Worm (Caenorhabditis elegans) whole organism, L4 larva: ENCODE results near the gene cosa-1.
"Not testable (repeated sequence)": the region's sequence is repeated elsewhere in the genome, so short reads cannot be mapped to it uniquely, and the experiment has no call there.

ENCODE experiments used
- F44E2.7 ChIP-seq: fragments of 200-800 bp; sonication (Bioruptor generic); IDR thresholded peaks from 2 replicates; pipeline ENCODE4 v2.1.2; 2022; ENCODE audit warnings: missing genetic modification characterization, missing compliant biosample characterization
- T26A8.4 ChIP-seq: fragments of 200-800 bp; sonication (Bioruptor generic); IDR thresholded peaks from 2 replicates; pipeline ENCODE4 v1.3.6; 2022; ENCODE audit warnings: missing genetic modification characterization, missing compliant biosample characterization
- Y105C5A.15 ChIP-seq: fragments of 200-800 bp; sonication (Bioruptor generic); IDR thresholded peaks from 2 replicates; pipeline ENCODE4 v1.3.6; 2022; ENCODE audit warnings: missing genetic modification characterization, missing compliant biosample characterization
- Y48G9A.11 ChIP-seq: fragments of 200-800 bp; sonication (Bioruptor generic); IDR thresholded peaks from 2 replicates; pipeline ENCODE4 v1.3.6; 2022; ENCODE audit warnings: missing genetic modification reagents, missing genetic modification characterization, missing compliant biosample characterization
- aha-1 ChIP-seq: fragments of 150-350 bp; peaks from one replicate; lab custom pipeline; 2014; ENCODE audit warnings: missing biosample characterization, missing genetic modification characterization
- ama-1 ChIP-seq: fragments of 150-350 bp; optimal IDR thresholded peaks from 2 replicates; lab custom pipeline; 2014; ENCODE audit warnings: inconsistent platforms, mixed read lengths
- arid-1 ChIP-seq: fragments of 200-800 bp; sonication (Bioruptor generic); conservative IDR thresholded peaks from 2 replicates; pipeline ENCODE4 v1.3.6; 2022; ENCODE audit warnings: missing genetic modification reagents, missing genetic modification characterization, missing compliant biosample characterization
- attf-4 ChIP-seq: sonication (generic microtip); optimal IDR thresholded peaks from 3 replicates; lab custom pipeline; 2017; ENCODE audit warnings: missing biosample characterization, missing genetic modification characterization
- ceh-28 ChIP-seq: fragments of 150-350 bp; optimal IDR thresholded peaks from 2 replicates; lab custom pipeline; 2014; ENCODE audit warnings: missing biosample characterization, missing genetic modification reagents, missing genetic modification characterization
- ceh-32 ChIP-seq: sonication (generic microtip); optimal IDR thresholded peaks from 2 replicates; lab custom pipeline; 2016; ENCODE audit warnings: mild to moderate bottlenecking, missing genetic modification characterization, missing compliant biosample characterization; ENCODE audit not compliant: poor library complexity
- ceh-62 ChIP-seq: sonication (generic microtip); optimal IDR thresholded peaks from 2 replicates; lab custom pipeline; 2017; ENCODE audit warnings: missing biosample characterization, missing genetic modification characterization
- ces-1 ChIP-seq: fragments of 150-350 bp; sonication (generic microtip); optimal IDR thresholded peaks from 4 replicates; lab custom pipeline; 2014; ENCODE audit warnings: missing biosample characterization, missing genetic modification reagents, missing genetic modification characterization
- daf-12 ChIP-seq: fragments of 150-350 bp; optimal IDR thresholded peaks from 2 replicates; lab custom pipeline; 2014; ENCODE audit warnings: missing biosample characterization, missing genetic modification reagents, missing genetic modification characterization
- daf-16 ChIP-seq, 3 experiments: sonication (generic microtip); optimal IDR thresholded peaks; 2 replicates each; lab custom pipeline; 2016 to 2017; ENCODE audit warnings: missing genetic modification characterization in 3 of 3, missing genetic modification reagents in 3 of 3, mild to moderate bottlenecking in 2 of 3, missing compliant biosample characterization in 2 of 3, missing biosample characterization in 1 of 3, moderate library complexity in 1 of 3
- dmd-6 ChIP-seq: fragments of 200-800 bp; sonication (Bioruptor generic); IDR thresholded peaks from 2 replicates; pipeline ENCODE4 v1.3.6; 2022; ENCODE audit warnings: missing genetic modification reagents, missing genetic modification characterization, missing compliant biosample characterization
- dmd-9 ChIP-seq: fragments of 200-800 bp; sonication (Bioruptor generic); IDR thresholded peaks from 2 replicates; pipeline ENCODE4 v1.3.6; 2022; ENCODE audit warnings: missing genetic modification reagents, missing genetic modification characterization, missing compliant biosample characterization
- dpl-1 ChIP-seq: fragments of 150-350 bp; optimal IDR thresholded peaks from 2 replicates; lab custom pipeline; 2014; ENCODE audit warnings: missing biosample characterization, missing genetic modification reagents, missing genetic modification characterization
- duxl-1 ChIP-seq: sonication (generic microtip); optimal IDR thresholded peaks from 2 replicates; lab custom pipeline; 2016; ENCODE audit warnings: mild to moderate bottlenecking, missing genetic modification characterization, moderate library complexity, missing compliant biosample characterization; ENCODE audit not compliant: poor library complexity
- egl-27 ChIP-seq: sonication (generic microtip); optimal IDR thresholded peaks from 3 replicates; lab custom pipeline; 2017; ENCODE audit warnings: missing biosample characterization, missing genetic modification reagents, missing genetic modification characterization
- egl-43 ChIP-seq: fragments of 200-800 bp; sonication (Bioruptor generic); IDR thresholded peaks from 2 replicates; pipeline ENCODE4 v1.3.6; 2022; ENCODE audit warnings: missing genetic modification reagents, missing genetic modification characterization, missing compliant biosample characterization
- fkh-10 ChIP-seq: fragments of 150-350 bp; optimal IDR thresholded peaks from 2 replicates; lab custom pipeline; 2014; ENCODE audit warnings: missing biosample characterization, missing genetic modification reagents, missing genetic modification characterization
- gei-8 ChIP-seq: fragments of 200-800 bp; sonication (Bioruptor generic); optimal IDR thresholded peaks from 2 replicates; lab custom pipeline; 2018; ENCODE audit warnings: mild to moderate bottlenecking, missing genetic modification characterization, missing compliant biosample characterization
- hlh-11 ChIP-seq: fragments of 200-800 bp; sonication (Bioruptor generic); optimal IDR thresholded peaks from 2 replicates; lab custom pipeline; 2018; ENCODE audit warnings: mild to moderate bottlenecking, missing genetic modification characterization, missing compliant biosample characterization
- hlh-30 ChIP-seq: sonication (generic microtip); optimal IDR thresholded peaks from 2 replicates; lab custom pipeline; 2017; ENCODE audit warnings: antibody characterized with exemption, mild to moderate bottlenecking, missing genetic modification characterization, missing compliant biosample characterization; ENCODE audit not compliant: insufficient read depth
- lim-7 ChIP-seq: fragments of 200-800 bp; sonication (Bioruptor generic); IDR thresholded peaks from 2 replicates; pipeline ENCODE4 v1.3.6; 2022; ENCODE audit warnings: missing genetic modification characterization, missing compliant biosample characterization
- lin-38 ChIP-seq: fragments of 200-800 bp; sonication (Bioruptor generic); IDR thresholded peaks from 2 replicates; pipeline ENCODE4 v1.3.6; 2022; ENCODE audit warnings: missing genetic modification reagents, missing genetic modification characterization, missing compliant biosample characterization
- lin-39 ChIP-seq: fragments of 150-350 bp; optimal IDR thresholded peaks from 2 replicates; lab custom pipeline; 2014; ENCODE audit warnings: missing biosample characterization, missing genetic modification reagents, missing genetic modification characterization
- lsy-2 ChIP-seq, 2 experiments: fragments of 150-350 bp in 1 of 2; sonication (generic microtip) in 1 of 2; optimal IDR thresholded peaks; 2 replicates each; lab custom pipeline; 2014 to 2017; ENCODE audit warnings: missing biosample characterization in 2 of 2, missing genetic modification characterization in 2 of 2
- mep-1 ChIP-seq: fragments of 150-350 bp; sonication (generic microtip); optimal IDR thresholded peaks from 3 replicates; lab custom pipeline; 2014; ENCODE audit warnings: missing biosample characterization, missing genetic modification characterization
- nhr-102 ChIP-seq: sonication (generic microtip); optimal IDR thresholded peaks from 2 replicates; lab custom pipeline; 2016; ENCODE audit warnings: mild to moderate bottlenecking, missing genetic modification characterization, moderate library complexity, missing compliant biosample characterization
- nhr-25 ChIP-seq: sonication (generic microtip); optimal IDR thresholded peaks from 2 replicates; lab custom pipeline; 2017; ENCODE audit warnings: missing genetic modification characterization, mild to moderate bottlenecking, missing compliant biosample characterization, antibody characterized with exemption, moderate library complexity, borderline replicate concordance; ENCODE audit not compliant: insufficient read depth
- pha-4 ChIP-seq, 2 experiments: fragments of 150-350 bp in 1 of 2; fragments of 200-800 bp in 1 of 2; sonication (Bioruptor generic) in 1 of 2; IDR thresholded peaks in 1 of 2; optimal IDR thresholded peaks in 1 of 2; 2 replicates each; pipeline versions ENCODE4 v1.3.6 to Lab custom; 2014 to 2022; ENCODE audit warnings: missing genetic modification characterization in 2 of 2, missing genetic modification reagents in 2 of 2, missing biosample characterization in 1 of 2, missing compliant biosample characterization in 1 of 2
- php-3 ChIP-seq: fragments of 200-800 bp; sonication (Bioruptor generic); IDR thresholded peaks from 2 replicates; pipeline ENCODE4 v1.3.6; 2022; ENCODE audit warnings: missing genetic modification reagents, missing genetic modification characterization, missing compliant biosample characterization
- saeg-2 ChIP-seq: fragments of 200-800 bp; sonication (Bioruptor generic); IDR thresholded peaks from 2 replicates; pipeline ENCODE4 v1.3.6; 2022; ENCODE audit warnings: missing genetic modification reagents, missing genetic modification characterization, missing compliant biosample characterization
- spr-1 ChIP-seq: sonication (generic microtip); optimal IDR thresholded peaks from 2 replicates; lab custom pipeline; 2016; ENCODE audit warnings: mild to moderate bottlenecking, missing genetic modification characterization, missing compliant biosample characterization
- unc-130 ChIP-seq: sonication (generic microtip); optimal IDR thresholded peaks from 2 replicates; lab custom pipeline; 2016; ENCODE audit warnings: missing genetic modification reagents, missing genetic modification characterization, missing compliant biosample characterization
- unc-62 ChIP-seq, 3 experiments: fragments of 150-350 bp in 1 of 3; sonication (generic microtip); optimal IDR thresholded peaks in 2 of 3; peaks in 1 of 3; 1 replicate in 1 of 3; 2 replicates in 2 of 3; lab custom pipeline; 2014 to 2017; ENCODE audit warnings: missing biosample characterization in 3 of 3, missing genetic modification characterization in 3 of 3, missing genetic modification reagents in 3 of 3, missing genotype in 1 of 3
- zip-2 ChIP-seq: fragments of 150-350 bp; optimal IDR thresholded peaks from 2 replicates; lab custom pipeline; 2014; ENCODE audit warnings: missing biosample characterization, missing genetic modification characterization
- ztf-11 ChIP-seq: fragments of 150-350 bp; optimal IDR thresholded peaks from 2 replicates; lab custom pipeline; 2014; ENCODE audit warnings: missing biosample characterization, missing genetic modification characterization
- ztf-7 ChIP-seq: fragments of 150-350 bp; optimal IDR thresholded peaks from 2 replicates; lab custom pipeline; 2014; ENCODE audit warnings: missing biosample characterization, missing genetic modification characterization

The cosa-1 gene

ce11 chrIII:2698740-2699139 lies 27.2 kb upstream of the cosa-1 start, which contains the start of gene slc-30A9:
TSS of gene slc-30A9 (minus strand) at chrIII:2698817.
- peak; percentile 52 for TF ChIP-seq mep-1 (tag; lab: Kevin White, UChicago)
- no peak for TF ChIP-seq Y48G9A.11
- no peak for TF ChIP-seq nhr-102 (tag; lab: Kevin White, UChicago)
- peak; percentile 94 for TF ChIP-seq lin-38 (GFP tag; lab: Robert Waterston, UW)
- no peak for TF ChIP-seq daf-16 (GFP tag; optimal IDR thresholded peaks at IDR 0.05; lab: Kevin White, UChicago)
- TF ChIP-seq daf-16 (tag; optimal IDR thresholded peaks at IDR 0.05; lab: Kevin White, UChicago): peak; percentile 18
- no peak for TF ChIP-seq ceh-62 (tag; lab: Kevin White, UChicago)
- TF ChIP-seq egl-27 (tag; lab: Kevin White, UChicago): no peak
- TF ChIP-seq attf-4 (tag; lab: Kevin White, UChicago): no peak
- TF ChIP-seq lsy-2 (tag; optimal IDR thresholded peaks at IDR 0.05; lab: Kevin White, UChicago): peak in 1 of 2 experiments; percentile 59
- peak in 1 of 2 experiments; percentile 5 for TF ChIP-seq unc-62 (GFP tag; optimal IDR thresholded peaks at IDR 0.05 in 1 of 2; lab: Kevin White, UChicago)
- no peak for TF ChIP-seq unc-62 (tag; optimal IDR thresholded peaks at IDR 0.05; lab: Kevin White, UChicago)
- TF ChIP-seq hlh-30: peak; percentile 2
- peak; percentile 19 for TF ChIP-seq dpl-1 (GFP tag; lab: Kevin White, UChicago)
- TF ChIP-seq pha-4 (GFP tag; IDR thresholded peaks at IDR 0.05; lab: Robert Waterston, UW): no peak
- peak; percentile 41 for TF ChIP-seq pha-4 (tag; optimal IDR thresholded peaks at IDR 0.05; lab: Kevin White, UChicago)
- TF ChIP-seq, all 104 proteins: peak for 8

- TF ChIP-seq gei-8 (GFP tag; lab: Kevin White, UChicago); dmd-9 (GFP tag; lab: Robert Waterston, UW); unc-130 (GFP tag; lab: Kevin White, UChicago): not testable (repeated sequence)
These were observed 26.6 kb upstream of the cosa-1 start, which contains the start of gene cox-6B for ce11 chrIII:2699363-2699762. TSS of gene cox-6B (plus strand) at chrIII:2699663.

- TF ChIP-seq nhr-25: no peak
- TF ChIP-seq nhr-102 (tag; lab: Kevin White, UChicago): no peak
- TF ChIP-seq egl-43 (GFP tag; lab: Robert Waterston, UW): no peak
- no peak for TF ChIP-seq dmd-6 (GFP tag; lab: Robert Waterston, UW)
- no peak for TF ChIP-seq ztf-11 (tag; lab: Kevin White, UChicago)
- no peak for TF ChIP-seq zip-2
- no peak for TF ChIP-seq ama-1 (lab: Kevin White, UChicago)
- TF ChIP-seq lsy-2 (tag; optimal IDR thresholded peaks at IDR 0.05; lab: Kevin White, UChicago): no peak
- no peak for TF ChIP-seq duxl-1
- TF ChIP-seq gei-8 (GFP tag; lab: Kevin White, UChicago): no peak
- no peak for TF ChIP-seq F44E2.7
- no peak for TF ChIP-seq daf-12 (tag; lab: Kevin White, UChicago)
- TF ChIP-seq, all 104 proteins: peak for 0
These were observed 25.3 kb upstream of the cosa-1 start, which contains the start of gene set-27 for ce11 chrIII:2700637-2701036. TSS of gene set-27 (plus strand) at chrIII:2700937.

ce11 chrIII:2710211-2710610 lies 15.7 kb upstream of the cosa-1 start:
- TF ChIP-seq lsy-2 (tag; optimal IDR thresholded peaks at IDR 0.05; lab: Kevin White, UChicago) (no peak), unc-62 (GFP tag; optimal IDR thresholded peaks at IDR 0.05 in 1 of 2; lab: Kevin White, UChicago) (peak in 1 of 2 experiments; percentile 66), unc-62 (tag; optimal IDR thresholded peaks at IDR 0.05; lab: Kevin White, UChicago) (no peak)

- TF ChIP-seq egl-43 (GFP tag; lab: Robert Waterston, UW) (peak; percentile 71), daf-16 (GFP tag; optimal IDR thresholded peaks at IDR 0.05; lab: Kevin White, UChicago) (no peak), daf-16 (tag; optimal IDR thresholded peaks at IDR 0.05; lab: Kevin White, UChicago) (no peak), saeg-2 (no peak), lin-39 (tag; lab: Kevin White, UChicago) (no peak), Y48G9A.11 (peak; percentile 31; the same call in 1 of the 2 replicates), fkh-10 (GFP tag; lab: Kevin White, UChicago) (no peak), lim-7 (GFP tag; lab: Robert Waterston, UW) (peak; percentile 76), ztf-7 (tag; lab: Kevin White, UChicago) (no peak), arid-1 (GFP tag; lab: Robert Waterston, UW) (no peak), aha-1 (tag; lab: Kevin White, UChicago) (no peak), dmd-9 (GFP tag; lab: Robert Waterston, UW) (no peak), unc-62 (GFP tag; optimal IDR thresholded peaks at IDR 0.05 in 1 of 2; lab: Kevin White, UChicago) (peak in 1 of 2 experiments; percentile 91), unc-62 (tag; optimal IDR thresholded peaks at IDR 0.05; lab: Kevin White, UChicago) (no peak), ceh-32 (tag; lab: Kevin White, UChicago) (no peak), ceh-28 (tag; lab: Kevin White, UChicago) (no peak), php-3 (no peak), T26A8.4 (GFP tag; lab: Robert Waterston, UW) (no peak), spr-1 (tag; lab: Kevin White, UChicago) (no peak), ces-1 (GFP tag; lab: Kevin White, UChicago) (no peak), hlh-11 (tag; lab: Kevin White, UChicago) (no peak), Y105C5A.15 (GFP tag; lab: Robert Waterston, UW) (no peak), mep-1 (tag; lab: Kevin White, UChicago) (no peak)
These were observed 14.4 kb upstream of the cosa-1 start for ce11 chrIII:2711527-2711926.
